Worm (Caenorhabditis elegans) whole organism, mixed stage, embryonic: ENCODE data around the gene ets-9.

Source experiments
- M03D4.4 ChIP-seq: sonication (generic microtip); optimal IDR thresholded peaks from 2 replicates; lab custom pipeline; 2017; ENCODE audit warnings: mild to moderate bottlenecking, missing genetic modification characterization, missing compliant biosample characterization
- bed-3 ChIP-seq: fragments of 200-800 bp; sonication (Bioruptor generic); optimal IDR thresholded peaks from 3 replicates; lab custom pipeline; 2018; ENCODE audit warnings: mild to moderate bottlenecking, missing genetic modification characterization, moderate library complexity, missing compliant biosample characterization
- blmp-1 ChIP-seq: fragments of 150-350 bp; optimal IDR thresholded peaks from 2 replicates; lab custom pipeline; 2014; ENCODE audit warnings: missing biosample characterization, missing genetic modification characterization
- ceh-39 ChIP-seq: fragments of 150-350 bp; optimal IDR thresholded peaks from 2 replicates; lab custom pipeline; 2014; ENCODE audit warnings: missing biosample characterization, missing genetic modification characterization
- ceh-43 ChIP-seq: fragments of 200-800 bp; sonication (Bioruptor generic); optimal IDR thresholded peaks from 2 replicates; lab custom pipeline; 2018; ENCODE audit warnings: mild to moderate bottlenecking, missing genetic modification characterization, moderate library complexity, missing compliant biosample characterization
- ces-1 ChIP-seq: fragments of 150-350 bp; optimal IDR thresholded peaks from 2 replicates; lab custom pipeline; 2014; ENCODE audit warnings: missing biosample characterization, missing genetic modification reagents, missing genetic modification characterization
- cnd-1 ChIP-seq: fragments of 200-800 bp; sonication (Bioruptor generic); optimal IDR thresholded peaks from 2 replicates; lab custom pipeline; 2018; ENCODE audit warnings: mild to moderate bottlenecking, missing genetic modification characterization, missing compliant biosample characterization
- drap-1 ChIP-seq: fragments of 200-800 bp; sonication (Bioruptor generic); optimal IDR thresholded peaks from 3 replicates; lab custom pipeline; 2018; ENCODE audit warnings: mild to moderate bottlenecking, missing genetic modification characterization, missing compliant biosample characterization
- elt-1 ChIP-seq: sonication (generic microtip); optimal IDR thresholded peaks from 2 replicates; lab custom pipeline; 2017; ENCODE audit warnings: missing genetic modification characterization, mild to moderate bottlenecking, missing compliant biosample characterization, antibody characterized with exemption, moderate library complexity, borderline replicate concordance; ENCODE audit not compliant: insufficient read depth
- elt-3 ChIP-seq: fragments of 150-350 bp; optimal IDR thresholded peaks from 2 replicates; lab custom pipeline; 2014; ENCODE audit warnings: missing biosample characterization, missing genetic modification characterization
- flh-1 ChIP-seq: fragments of 200-800 bp; sonication (Bioruptor generic); optimal IDR thresholded peaks from 2 replicates; lab custom pipeline; 2018; ENCODE audit warnings: mild to moderate bottlenecking, missing genetic modification characterization, moderate library complexity, missing compliant biosample characterization
- ham-2 ChIP-seq: fragments of 200-800 bp; sonication (Bioruptor generic); optimal IDR thresholded peaks from 2 replicates; lab custom pipeline; 2018; ENCODE audit warnings: mild to moderate bottlenecking, missing genetic modification characterization, missing compliant biosample characterization
- hlh-1 ChIP-seq: fragments of 150-350 bp; optimal IDR thresholded peaks from 2 replicates; lab custom pipeline; 2014; ENCODE audit warnings: missing biosample characterization, missing genetic modification reagents, missing genetic modification characterization
- lin-13 ChIP-seq: fragments of 150-350 bp; optimal IDR thresholded peaks from 2 replicates; lab custom pipeline; 2014; ENCODE audit warnings: missing biosample characterization, missing genetic modification characterization
- lin-32 ChIP-seq: fragments of 200-800 bp; sonication (Bioruptor generic); optimal IDR thresholded peaks from 2 replicates; lab custom pipeline; 2018; ENCODE audit warnings: mild to moderate bottlenecking, missing genetic modification characterization, missing compliant biosample characterization
- lsy-2 ChIP-seq: fragments of 150-350 bp; optimal IDR thresholded peaks from 2 replicates; lab custom pipeline; 2014; ENCODE audit warnings: missing biosample characterization, missing genetic modification characterization
- mab-5 ChIP-seq: fragments of 150-350 bp; optimal IDR thresholded peaks from 2 replicates; lab custom pipeline; 2014; ENCODE audit warnings: missing biosample characterization, missing genetic modification characterization
- mep-1 ChIP-seq: fragments of 150-350 bp; optimal IDR thresholded peaks from 2 replicates; lab custom pipeline; 2017; ENCODE audit warnings: missing biosample characterization, missing genetic modification reagents, missing genetic modification characterization, inconsistent platforms
- mls-2 ChIP-seq: sonication (generic microtip); optimal IDR thresholded peaks from 2 replicates; lab custom pipeline; 2016; ENCODE audit warnings: mild to moderate bottlenecking, missing genetic modification characterization, moderate library complexity, missing compliant biosample characterization
- nhr-12 ChIP-seq: fragments of 150-350 bp; optimal IDR thresholded peaks from 2 replicates; lab custom pipeline; 2014; ENCODE audit warnings: missing biosample characterization, missing genetic modification characterization
- nhr-2 ChIP-seq: fragments of 150-350 bp; optimal IDR thresholded peaks from 2 replicates; lab custom pipeline; 2014; ENCODE audit warnings: missing biosample characterization, missing genetic modification characterization
- nhr-237 ChIP-seq: fragments of 150-350 bp; optimal IDR thresholded peaks from 2 replicates; lab custom pipeline; 2014; ENCODE audit warnings: missing biosample characterization, missing genetic modification characterization
- nhr-76 ChIP-seq: sonication (generic microtip); optimal IDR thresholded peaks from 2 replicates; lab custom pipeline; 2017; ENCODE audit warnings: missing biosample characterization, missing genetic modification characterization
- pha-4 ChIP-seq: fragments of 150-350 bp; optimal IDR thresholded peaks from 2 replicates; lab custom pipeline; 2018; ENCODE audit warnings: missing biosample characterization, missing genetic modification reagents, missing genetic modification characterization
- sem-2 ChIP-seq: fragments of 200-800 bp; sonication (Bioruptor generic); optimal IDR thresholded peaks from 2 replicates; lab custom pipeline; 2018; ENCODE audit warnings: mild to moderate bottlenecking, missing genetic modification characterization, missing compliant biosample characterization
- snpc-4 ChIP-seq: fragments of 150-350 bp; optimal IDR thresholded peaks from 2 replicates; lab custom pipeline; 2014; ENCODE audit warnings: missing biosample characterization, missing genetic modification characterization
- sptf-1 ChIP-seq: sonication (generic microtip); optimal IDR thresholded peaks from 2 replicates; lab custom pipeline; 2017; ENCODE audit warnings: mild to moderate bottlenecking, missing genetic modification characterization, moderate library complexity, missing compliant biosample characterization
- tbx-8 ChIP-seq: fragments of 200-800 bp; sonication (Bioruptor generic); optimal IDR thresholded peaks from 2 replicates; lab custom pipeline; 2018; ENCODE audit warnings: mild to moderate bottlenecking, missing genetic modification characterization, moderate library complexity, missing compliant biosample characterization
- unc-120 ChIP-seq: sonication (generic microtip); optimal IDR thresholded peaks from 2 replicates; lab custom pipeline; 2017; ENCODE audit warnings: missing genetic modification characterization, missing compliant biosample characterization; ENCODE audit not compliant: poor library complexity, severe bottlenecking
- unc-39 ChIP-seq: fragments of 150-350 bp; optimal IDR thresholded peaks from 2 replicates; lab custom pipeline; 2014; ENCODE audit warnings: missing biosample characterization, missing genetic modification characterization
- zip-8 ChIP-seq: fragments of 150-350 bp; optimal IDR thresholded peaks from 2 replicates; lab custom pipeline; 2014; ENCODE audit warnings: missing biosample characterization, missing genetic modification characterization
- ztf-11 ChIP-seq: fragments of 150-350 bp; optimal IDR thresholded peaks from 2 replicates; lab custom pipeline; 2014; ENCODE audit warnings: missing biosample characterization, missing genetic modification characterization

The ets-9 gene

ce11 chrX:4254782-4255181 lies 24.7 kb upstream of the ets-9 start, which contains the start of gene taf-11.1:
TSS of gene taf-11.1 (plus strand) at chrX:4255170.
- TF ChIP-seq bed-3 (GFP tag; lab: Kevin White, UChicago) (no peak), ceh-43 (GFP tag; lab: Kevin White, UChicago) (no peak), lin-13 (tag; lab: Kevin White, UChicago) (peak; percentile 7), sptf-1 (no peak), ceh-39 (tag; lab: Kevin White, UChicago) (peak; percentile 29), tbx-8 (GFP tag; lab: Kevin White, UChicago) (no peak), snpc-4 (tag; lab: Kevin White, UChicago) (no peak), lsy-2 (no peak), hlh-1 (peak; percentile 21), ces-1 (GFP tag; lab: Kevin White, UChicago) (peak; percentile 28), nhr-76 (no peak), cnd-1 (peak; percentile 40), drap-1 (no peak)
- TF ChIP-seq, all 35 proteins: peak for 5

DNA sequence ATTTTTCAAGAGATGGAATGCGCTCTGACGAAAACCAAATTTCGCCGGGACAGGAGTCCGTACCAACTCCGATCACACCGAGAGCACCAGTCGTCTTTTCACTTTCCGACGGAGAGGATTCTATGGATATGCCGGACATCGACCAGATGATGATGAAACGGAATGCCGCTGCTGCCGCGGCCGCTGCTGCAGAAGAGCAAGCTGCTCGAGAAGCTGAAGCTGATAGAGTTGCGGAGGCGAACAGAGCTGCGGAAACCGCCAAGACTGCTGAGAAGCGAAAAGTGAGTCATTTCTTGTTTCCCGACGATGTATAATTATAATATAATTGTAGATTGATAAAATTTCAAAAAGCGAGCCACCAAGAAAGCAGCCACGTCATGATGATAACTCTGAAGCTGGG lies 24.1 kb upstream of the ets-9 start:
- TF ChIP-seq unc-39, result no peak
- TF ChIP-seq nhr-2, result no peak
- no peak for TF ChIP-seq lin-13 (tag; lab: Kevin White, UChicago)
- no peak for TF ChIP-seq flh-1 (GFP tag; lab: Kevin White, UChicago)
- no peak for TF ChIP-seq sem-2
- no peak for TF ChIP-seq ham-2 (GFP tag; lab: Kevin White, UChicago)

- TF ChIP-seq flh-1 (GFP tag; lab: Kevin White, UChicago) (no peak), bed-3 (GFP tag; lab: Kevin White, UChicago) (no peak), M03D4.4 (no peak), snpc-4 (tag; lab: Kevin White, UChicago) (no peak), mab-5 (no peak), unc-120 (tag; lab: Kevin White, UChicago) (no peak), zip-8 (no peak), lin-32 (no peak), nhr-237 (tag; lab: Kevin White, UChicago) (no peak), blmp-1 (tag; lab: Kevin White, UChicago) (no peak), elt-1 (no peak)
- TF ChIP-seq, all 35 proteins: peak for 0
Observed at ce11 chrX:4256761-4257160, 22.7 kb upstream of the ets-9 start, which contains the start of gene srv-6. TSS of gene srv-6 (plus strand) at chrX:4257061.

ce11 chrX:4260297-4260696 lies 19.2 kb upstream of the ets-9 start, which contains the start of gene C52B9.4:
TSS of gene C52B9.4 (plus strand) at chrX:4260652.
- TF ChIP-seq sptf-1, result no peak
- no peak for TF ChIP-seq hlh-1
- TF ChIP-seq ztf-11 (tag; lab: Kevin White, UChicago), result no peak
- TF ChIP-seq nhr-12 (tag; lab: Kevin White, UChicago), result no peak
- no peak for TF ChIP-seq M03D4.4
- peak; percentile 65 for TF ChIP-seq pha-4 (tag; lab: Kevin White, UChicago)
- no peak for TF ChIP-seq mls-2 (tag; lab: Kevin White, UChicago)
- TF ChIP-seq ceh-39 (tag; lab: Kevin White, UChicago), result no peak
- TF ChIP-seq elt-1, result no peak
- no peak for TF ChIP-seq bed-3 (GFP tag; lab: Kevin White, UChicago)
- TF ChIP-seq lin-13 (tag; lab: Kevin White, UChicago), result peak; percentile 51
- no peak for TF ChIP-seq flh-1 (GFP tag; lab: Kevin White, UChicago)
- TF ChIP-seq blmp-1 (tag; lab: Kevin White, UChicago), result no peak
- peak; percentile 8 for TF ChIP-seq mep-1
- no peak for TF ChIP-seq ham-2 (GFP tag; lab: Kevin White, UChicago)
- no peak for TF ChIP-seq elt-3 (tag; lab: Kevin White, UChicago)
- TF ChIP-seq cnd-1, result no peak
- TF ChIP-seq ces-1 (GFP tag; lab: Kevin White, UChicago), result no peak
- TF ChIP-seq, all 35 proteins: peak for 3

DNA sequence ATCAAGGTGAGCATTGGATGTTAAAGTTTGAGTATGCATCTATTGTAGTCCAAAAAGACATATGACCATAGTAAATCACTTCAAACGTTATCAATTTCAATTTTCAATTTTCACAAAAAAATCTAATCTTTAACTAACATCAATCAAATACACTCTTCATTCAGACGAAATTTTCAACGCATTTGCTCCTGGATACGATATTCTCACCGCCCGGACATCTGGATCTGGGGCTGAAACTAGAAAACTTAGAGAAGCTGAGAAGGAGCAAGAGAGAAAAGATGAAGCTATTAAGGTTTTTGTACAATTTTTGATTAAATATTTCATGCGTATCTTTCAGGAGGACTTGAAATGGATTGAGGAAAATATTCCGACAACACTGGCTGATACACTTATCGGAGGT lies 15.7 kb upstream of the ets-9 start:
- TF ChIP-seq unc-39 (no peak), mab-5 (no peak), ham-2 (GFP tag; lab: Kevin White, UChicago) (no peak), blmp-1 (tag; lab: Kevin White, UChicago) (no peak), unc-120 (tag; lab: Kevin White, UChicago) (no peak)
